Worm (Caenorhabditis elegans) whole organism, midembryonic: ENCODE results near the gene fbxc-24.
"Not testable (repeated sequence)": the region's sequence is repeated elsewhere in the genome, so short reads cannot be mapped to it uniquely, and the experiment has no call there.

Experiments used
- T22C8.4 ChIP-seq: fragments of 200-800 bp; sonication (Bioruptor generic); IDR thresholded peaks from 2 replicates; pipeline ENCODE4 v1.3.6; 2022; ENCODE audit warnings: missing genetic modification characterization, missing compliant biosample characterization
- cog-1 ChIP-seq: sonication (generic microtip); optimal IDR thresholded peaks from 2 replicates; lab custom pipeline; 2016; ENCODE audit warnings: missing genetic modification characterization, missing compliant biosample characterization
- flt-1 ChIP-seq: fragments of 200-800 bp; sonication (Bioruptor generic); IDR thresholded peaks from 2 replicates; pipeline ENCODE4 v1.3.6; 2022; ENCODE audit warnings: missing genetic modification characterization, missing compliant biosample characterization
- klf-2 ChIP-seq: fragments of 200-800 bp; sonication (Bioruptor generic); conservative IDR thresholded peaks from 2 replicates; pipeline ENCODE4 v1.3.6; 2022; ENCODE audit warnings: missing genetic modification reagents, missing genetic modification characterization, missing compliant biosample characterization
- med-1 ChIP-seq: sonication (generic microtip); optimal IDR thresholded peaks from 2 replicates; lab custom pipeline; 2017; ENCODE audit warnings: missing genetic modification characterization, mild to moderate bottlenecking, missing compliant biosample characterization, antibody characterized with exemption, missing genetic modification reagents; ENCODE audit not compliant: insufficient read depth
- ref-1 ChIP-seq: fragments of 200-800 bp; sonication (Bioruptor generic); conservative IDR thresholded peaks from 2 replicates; pipeline ENCODE4 v1.3.6; 2022; ENCODE audit warnings: missing genetic modification reagents, missing genetic modification characterization, missing compliant biosample characterization
- tab-1 ChIP-seq: fragments of 200-800 bp; sonication (Bioruptor generic); IDR thresholded peaks from 2 replicates; pipeline ENCODE4 v1.3.6; 2022; ENCODE audit warnings: missing genetic modification characterization, missing compliant biosample characterization
- ztf-23 ChIP-seq: fragments of 200-800 bp; sonication (Bioruptor generic); IDR thresholded peaks from 2 replicates; pipeline ENCODE4 v1.3.6; 2022; ENCODE audit warnings: missing genetic modification reagents, missing genetic modification characterization, missing compliant biosample characterization
- ztf-29 ChIP-seq: fragments of 200-800 bp; sonication (Bioruptor generic); IDR thresholded peaks from 2 replicates; pipeline ENCODE4 v1.3.6; 2022; ENCODE audit warnings: missing genetic modification reagents, missing genetic modification characterization, missing compliant biosample characterization

fbxc-24 gene

DNA sequence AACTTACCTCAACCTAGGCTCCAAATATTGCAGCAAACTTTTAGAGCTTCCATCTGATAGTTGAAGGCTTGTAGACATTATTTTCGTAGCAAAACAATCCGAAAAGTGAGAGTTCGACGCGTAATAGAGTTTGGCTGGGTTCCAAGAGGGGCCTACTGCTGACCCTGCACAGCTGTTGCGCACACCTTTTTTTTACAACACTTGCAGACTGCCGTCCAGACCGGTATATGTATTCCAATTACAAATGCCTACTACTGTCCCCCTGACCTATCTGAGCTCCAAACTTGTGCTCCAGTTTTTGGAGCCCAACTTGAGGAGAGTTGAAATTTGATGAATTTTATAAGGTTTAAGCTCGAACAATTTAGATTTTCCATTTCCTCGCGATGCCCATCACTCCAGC, at the start of gene fbxc-24, which contains the start of gene fbxc-27:
Gene fbxc-24 (minus strand): TSS at position 101 of the 400 bp plus-strand sequence.
Gene fbxc-27 (plus strand): TSS at position 216 of the 400 bp plus-strand sequence.
- no peak for TF ChIP-seq ztf-23 (GFP tag; lab: Robert Waterston, UW)
- TF ChIP-seq tab-1 (GFP tag; lab: Robert Waterston, UW) = no peak

DNA sequence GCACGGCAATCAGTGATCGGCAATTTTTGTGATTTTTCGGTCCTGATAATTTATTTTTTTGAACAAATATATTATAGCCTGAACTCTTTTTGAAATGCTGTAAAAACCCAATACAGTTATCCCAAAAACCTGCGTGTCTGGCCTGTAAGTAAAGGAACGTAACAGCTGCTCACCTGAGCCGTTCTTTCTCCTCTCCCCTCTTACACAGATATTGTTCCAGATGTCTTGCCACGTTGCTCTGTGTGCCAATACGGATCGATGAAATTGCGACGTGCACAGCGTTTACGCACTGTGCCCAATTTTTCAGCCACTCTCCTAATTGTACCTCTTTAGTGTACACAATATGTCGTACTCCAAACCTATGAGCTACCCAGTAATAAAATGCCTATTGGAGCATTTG, 49.2 kb upstream of the fbxc-24 start, which contains the start of gene sdz-4:
Gene sdz-4 (plus strand): TSS at position 301 of the 400 bp plus-strand sequence.
- TF ChIP-seq cog-1 (tag; lab: Kevin White, UChicago) = no peak
- TF ChIP-seq med-1 (GFP tag; lab: Kevin White, UChicago) = no peak
- TF ChIP-seq tab-1 (GFP tag; lab: Robert Waterston, UW) = no peak
- TF ChIP-seq ztf-29 (GFP tag; lab: Robert Waterston, UW) = no peak
- TF ChIP-seq klf-2 = no peak
- no peak for TF ChIP-seq ztf-23 (GFP tag; lab: Robert Waterston, UW)
- TF ChIP-seq ref-1 (GFP tag; lab: Robert Waterston, UW) = no peak
- no peak for TF ChIP-seq T22C8.4 (GFP tag; lab: Robert Waterston, UW)

DNA sequence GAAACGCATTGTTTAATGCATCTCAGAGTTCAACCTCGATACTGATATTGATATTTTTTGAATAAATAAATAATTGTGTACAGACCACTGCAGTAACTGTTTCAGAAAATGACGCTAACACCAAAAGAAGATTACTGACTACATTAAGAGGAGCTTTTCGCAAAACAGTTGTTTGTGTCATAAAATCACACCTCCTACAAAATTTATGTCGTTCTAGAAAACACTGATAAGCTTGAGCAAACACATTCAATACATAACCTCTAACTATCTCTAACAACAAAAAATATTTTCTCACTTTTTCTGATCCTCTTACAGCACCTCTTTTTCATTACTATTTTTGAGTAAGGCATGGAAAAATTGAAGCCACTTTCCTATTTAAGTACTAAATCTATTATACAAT, 45.2 kb upstream of the fbxc-24 start, which contains the start of gene fbxc-7:
Gene fbxc-7 (plus strand): TSS at position 301 of the 400 bp plus-strand sequence.
- TF ChIP-seq cog-1 (tag; lab: Kevin White, UChicago); ztf-23 (GFP tag; lab: Robert Waterston, UW); ztf-29 (GFP tag; lab: Robert Waterston, UW): not testable (repeated sequence)

DNA sequence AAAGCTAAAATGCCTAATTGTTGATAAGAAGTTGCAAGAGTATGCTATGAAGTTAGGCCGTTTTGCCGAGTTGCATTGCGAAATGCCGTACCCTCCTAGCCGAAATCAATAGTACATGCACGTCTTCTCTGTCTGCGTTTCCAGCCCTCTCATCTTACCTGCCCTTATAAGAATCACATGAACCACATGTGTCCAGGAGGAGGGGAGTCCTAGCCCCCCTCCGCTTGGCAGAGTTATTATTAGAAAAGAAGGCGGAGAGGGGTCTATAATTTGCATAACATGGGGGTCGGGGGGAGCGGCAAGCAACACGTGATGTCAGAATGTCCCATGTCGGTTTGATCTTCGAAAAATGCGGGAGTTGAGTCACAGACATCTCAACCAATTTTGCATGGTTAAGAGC, 43.6 kb upstream of the fbxc-24 start:
- no peak for TF ChIP-seq ztf-23 (GFP tag; lab: Robert Waterston, UW)
- peak; percentile 61; the same call in 1 of the 2 replicates for TF ChIP-seq flt-1 (GFP tag; lab: Robert Waterston, UW)
- no peak for TF ChIP-seq tab-1 (GFP tag; lab: Robert Waterston, UW)
- TF ChIP-seq T22C8.4 (GFP tag; lab: Robert Waterston, UW) = no peak
- TF ChIP-seq ztf-29 (GFP tag; lab: Robert Waterston, UW) = 0 out of 2 replicates have a peak, but pooled peaks have one; percentile 18
- TF ChIP-seq cog-1 (tag; lab: Kevin White, UChicago) = no peak
- no peak for TF ChIP-seq ref-1 (GFP tag; lab: Robert Waterston, UW)
- no peak for TF ChIP-seq klf-2
- no peak for TF ChIP-seq med-1 (GFP tag; lab: Kevin White, UChicago)

DNA sequence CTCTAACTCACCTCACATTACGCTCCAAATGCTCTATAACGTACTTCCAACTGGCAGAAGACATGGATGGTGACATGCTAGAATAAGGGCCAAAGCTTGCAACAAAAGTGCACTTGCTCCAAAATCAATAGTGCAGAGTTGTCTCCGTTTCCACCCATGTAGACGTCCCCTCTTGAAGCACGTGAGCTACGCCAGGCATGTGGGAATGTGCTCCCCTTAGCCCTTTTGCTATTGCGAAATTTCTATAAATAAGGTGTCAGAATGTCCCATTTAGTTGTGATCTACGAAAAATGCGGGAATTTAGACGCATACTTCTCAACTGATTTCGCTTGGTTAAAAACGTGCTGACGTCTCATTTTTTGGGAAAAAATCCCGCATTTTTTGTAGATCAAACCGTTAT, 40.9 kb upstream of the fbxc-24 start:
- TF ChIP-seq T22C8.4 (GFP tag; lab: Robert Waterston, UW) (no peak), klf-2 (no peak), ztf-23 (GFP tag; lab: Robert Waterston, UW) (no peak), ref-1 (GFP tag; lab: Robert Waterston, UW) (no peak), cog-1 (tag; lab: Kevin White, UChicago) (no peak), ztf-29 (GFP tag; lab: Robert Waterston, UW) (no peak), tab-1 (GFP tag; lab: Robert Waterston, UW) (no peak), flt-1 (GFP tag; lab: Robert Waterston, UW) (no peak), med-1 (GFP tag; lab: Kevin White, UChicago) (no peak)

DNA sequence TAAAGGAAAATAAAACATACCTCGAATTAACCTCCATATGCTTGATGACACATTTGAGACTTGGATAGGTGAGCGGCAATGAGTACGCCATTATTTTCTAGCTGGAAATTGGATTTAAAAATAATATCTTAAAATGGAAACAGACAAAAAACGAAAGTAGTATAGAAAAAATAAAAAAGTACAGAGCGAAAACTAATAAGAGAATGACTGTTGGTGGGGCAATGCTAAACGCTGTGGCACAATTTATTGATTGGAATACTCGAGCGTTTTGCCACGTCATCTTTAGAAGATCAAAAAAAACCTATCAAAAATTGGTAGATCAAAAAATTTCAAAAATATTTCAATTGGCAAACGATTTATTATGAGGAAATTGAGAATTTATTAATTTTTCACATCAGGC, 38.6 kb upstream of the fbxc-24 start, which contains the start of gene fbxc-32:
Gene fbxc-32 (minus strand): TSS at position 101 of the 400 bp plus-strand sequence.
- TF ChIP-seq med-1 (GFP tag; lab: Kevin White, UChicago) (no peak), cog-1 (tag; lab: Kevin White, UChicago) (no peak), ztf-29 (GFP tag; lab: Robert Waterston, UW) (no peak), ref-1 (GFP tag; lab: Robert Waterston, UW) (no peak), klf-2 (no peak), T22C8.4 (GFP tag; lab: Robert Waterston, UW) (no peak), tab-1 (GFP tag; lab: Robert Waterston, UW) (no peak), ztf-23 (GFP tag; lab: Robert Waterston, UW) (no peak), flt-1 (GFP tag; lab: Robert Waterston, UW) (no peak)

DNA sequence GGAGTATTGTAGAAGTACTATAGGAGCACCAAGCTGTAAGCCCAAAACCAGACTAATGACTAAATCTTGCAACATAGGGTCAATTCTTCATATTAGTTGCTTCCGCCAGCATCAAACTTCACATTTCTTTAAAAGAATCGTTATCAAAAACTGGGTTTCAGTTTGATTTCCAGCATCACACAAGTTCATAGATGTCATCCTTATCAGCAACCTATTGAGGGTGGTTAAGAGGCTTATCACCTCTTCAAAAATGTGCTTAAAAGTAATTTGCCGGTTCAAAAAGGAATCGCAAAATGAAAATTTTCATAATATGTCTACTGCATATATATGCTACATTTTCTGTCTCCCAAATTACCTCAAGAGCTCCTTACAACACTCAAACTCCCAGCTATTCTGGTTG, 34.3 kb upstream of the fbxc-24 start, which contains the start of gene clec-43:
Gene clec-43 (plus strand): TSS at position 294 of the 400 bp plus-strand sequence.
- TF ChIP-seq klf-2 (no peak), med-1 (GFP tag; lab: Kevin White, UChicago) (no peak), tab-1 (GFP tag; lab: Robert Waterston, UW) (no peak), ztf-29 (GFP tag; lab: Robert Waterston, UW) (no peak), cog-1 (tag; lab: Kevin White, UChicago) (no peak), flt-1 (GFP tag; lab: Robert Waterston, UW) (no peak), ref-1 (GFP tag; lab: Robert Waterston, UW) (no peak), T22C8.4 (GFP tag; lab: Robert Waterston, UW) (no peak), ztf-23 (GFP tag; lab: Robert Waterston, UW) (no peak)

DNA sequence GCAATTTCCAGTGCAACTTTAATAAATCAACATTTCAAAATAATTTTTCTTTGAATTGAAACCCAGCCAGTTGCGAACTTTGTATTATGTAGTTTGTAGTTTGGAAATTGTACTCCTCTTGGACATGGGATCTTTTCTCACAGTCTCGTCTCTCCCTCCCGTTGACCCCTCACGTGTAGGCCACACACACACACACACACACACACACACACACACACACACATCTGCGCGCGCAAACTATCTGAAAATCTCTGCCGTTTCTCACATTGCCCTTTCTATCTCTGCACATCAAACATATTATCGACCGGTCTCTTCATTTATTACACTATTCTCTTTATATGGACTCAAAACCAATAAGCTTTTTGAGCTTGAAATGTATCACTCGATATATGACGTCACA, 31.3 kb upstream of the fbxc-24 start, which contains the start of gene fbxc-36:
Gene fbxc-36 (plus strand): TSS at position 205 of the 400 bp plus-strand sequence.
- no peak for TF ChIP-seq med-1 (GFP tag; lab: Kevin White, UChicago)
- TF ChIP-seq tab-1 (GFP tag; lab: Robert Waterston, UW) = no peak
- no peak for TF ChIP-seq ztf-29 (GFP tag; lab: Robert Waterston, UW)
- TF ChIP-seq T22C8.4 (GFP tag; lab: Robert Waterston, UW) = no peak
- no peak for TF ChIP-seq cog-1 (tag; lab: Kevin White, UChicago)
- TF ChIP-seq klf-2 = no peak
- no peak for TF ChIP-seq ztf-23 (GFP tag; lab: Robert Waterston, UW)
- no peak for TF ChIP-seq ref-1 (GFP tag; lab: Robert Waterston, UW)
- no peak for TF ChIP-seq flt-1 (GFP tag; lab: Robert Waterston, UW)

DNA sequence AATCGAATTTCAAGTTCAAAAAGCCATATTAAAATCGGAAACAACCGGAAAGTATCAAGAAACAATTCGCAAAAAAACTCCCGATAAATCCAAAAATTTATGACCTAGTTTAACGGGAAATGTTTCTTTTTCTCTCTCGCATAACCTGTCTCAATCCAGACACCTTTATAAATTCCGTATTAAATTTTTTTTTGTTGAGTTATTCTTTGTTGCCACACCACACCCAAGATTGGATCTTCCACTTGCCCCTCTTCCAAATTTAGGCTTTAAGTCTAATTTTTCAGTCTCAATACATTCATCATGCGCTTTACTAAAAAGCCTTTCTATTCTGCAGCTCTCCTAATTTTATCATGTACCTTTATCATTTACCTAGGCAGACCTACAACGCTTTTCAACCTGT, 29.1 kb upstream of the fbxc-24 start, which contains the start of gene R07C3.3:
Gene R07C3.3 (plus strand): TSS at position 301 of the 400 bp plus-strand sequence.
- no peak for TF ChIP-seq tab-1 (GFP tag; lab: Robert Waterston, UW)
- TF ChIP-seq ztf-23 (GFP tag; lab: Robert Waterston, UW) = no peak
- TF ChIP-seq cog-1 (tag; lab: Kevin White, UChicago) = no peak
- TF ChIP-seq klf-2 = no peak
- no peak for TF ChIP-seq T22C8.4 (GFP tag; lab: Robert Waterston, UW)
- no peak for TF ChIP-seq ref-1 (GFP tag; lab: Robert Waterston, UW)
- no peak for TF ChIP-seq med-1 (GFP tag; lab: Kevin White, UChicago)
- TF ChIP-seq flt-1 (GFP tag; lab: Robert Waterston, UW) = no peak
- TF ChIP-seq ztf-29 (GFP tag; lab: Robert Waterston, UW) = no peak
